Fruit fly (Drosophila melanogaster) whole organism, prepupa: ENCODE measurements around the gene Pex10.

ENCODE experiments used
- CG10631 ChIP-seq: fragments of 200-800 bp; sonication (Bioruptor generic); optimal IDR thresholded peaks from 2 replicates; lab custom pipeline; 2016; ENCODE audit warnings: missing biosample characterization, missing genetic modification characterization
- CG11294 ChIP-seq: fragments of 200-800 bp; sonication (Bioruptor generic); IDR thresholded peaks from 2 replicates; pipeline ENCODE4 v1.3.6; 2022; ENCODE audit warnings: missing biosample characterization, missing genetic modification characterization
- CG15336 ChIP-seq: fragments of 200-800 bp; sonication (Bioruptor generic); IDR thresholded peaks from 2 replicates; pipeline ENCODE4 v1.3.6; 2022; ENCODE audit warnings: missing biosample characterization, missing genetic modification characterization
- CG31627 ChIP-seq: fragments of 200-800 bp; sonication (Bioruptor generic); optimal IDR thresholded peaks from 3 replicates; lab custom pipeline; 2016; ENCODE audit warnings: missing biosample characterization, missing genetic modification characterization
- CG32006 ChIP-seq: fragments of 200-800 bp; sonication (Bioruptor generic); optimal IDR thresholded peaks from 3 replicates; lab custom pipeline; 2017; ENCODE audit warnings: missing biosample characterization, mild to moderate bottlenecking, missing genetic modification characterization
- CG4318 ChIP-seq: fragments of 200-800 bp; sonication (Bioruptor generic); optimal IDR thresholded peaks from 3 replicates; lab custom pipeline; 2017; ENCODE audit warnings: missing biosample characterization, mild to moderate bottlenecking, missing genetic modification characterization
- CG6163 ChIP-seq: fragments of 200-800 bp; sonication (Bioruptor generic); IDR thresholded peaks from 3 replicates; pipeline ENCODE4 v1.3.6; 2022; ENCODE audit warnings: missing biosample characterization, missing genetic modification characterization
- CG6854 ChIP-seq: fragments of 200-800 bp; sonication (Bioruptor generic); optimal IDR thresholded peaks from 2 replicates; lab custom pipeline; 2017; ENCODE audit warnings: missing biosample characterization, mild to moderate bottlenecking, missing genetic modification characterization
- CG7368 ChIP-seq: fragments of 200-800 bp; sonication (Bioruptor generic); optimal IDR thresholded peaks from 3 replicates; lab custom pipeline; 2016; ENCODE audit warnings: missing biosample characterization, missing genetic modification characterization
- CG8632 ChIP-seq: fragments of 200-800 bp; sonication (Bioruptor generic); optimal IDR thresholded peaks from 3 replicates; lab custom pipeline; 2016; ENCODE audit warnings: missing biosample characterization, missing genetic modification characterization
- Eip78C ChIP-seq: fragments of 200-800 bp; sonication (Bioruptor generic); peaks from one replicate; lab custom pipeline; 2016; ENCODE audit warnings: missing biosample characterization, missing genetic modification characterization
- Eip93F ChIP-seq: fragments of 200-800 bp; sonication (Bioruptor generic); optimal IDR thresholded peaks from 2 replicates; lab custom pipeline; 2016; ENCODE audit warnings: missing biosample characterization, mild to moderate bottlenecking, missing genetic modification characterization
- Gug ChIP-seq: fragments of 200-800 bp; sonication (Bioruptor generic); IDR thresholded peaks from 2 replicates; pipeline ENCODE4 v1.3.6; 2022; ENCODE audit warnings: missing biosample characterization, missing genetic modification characterization
- Sox102F ChIP-seq: fragments of 200-800 bp; sonication (Bioruptor generic); optimal IDR thresholded peaks from 2 replicates; lab custom pipeline; 2016; ENCODE audit warnings: missing biosample characterization, mild to moderate bottlenecking, missing genetic modification characterization
- dac ChIP-seq: fragments of 200-800 bp; sonication (Bioruptor generic); optimal IDR thresholded peaks from 2 replicates; lab custom pipeline; 2017; ENCODE audit warnings: missing biosample characterization, mild to moderate bottlenecking, missing genetic modification characterization
- eg ChIP-seq: fragments of 200-800 bp; sonication (Bioruptor generic); IDR thresholded peaks from 3 replicates; pipeline ENCODE4 v1.3.6; 2022; ENCODE audit warnings: missing biosample characterization, missing genetic modification characterization
- esn ChIP-seq: fragments of 200-800 bp; sonication (Bioruptor generic); optimal IDR thresholded peaks from 2 replicates; lab custom pipeline; 2016; ENCODE audit warnings: missing biosample characterization, mild to moderate bottlenecking, missing genetic modification characterization, moderate library complexity
- fd85E ChIP-seq: fragments of 200-800 bp; sonication (Bioruptor generic); optimal IDR thresholded peaks from 3 replicates; lab custom pipeline; 2016; ENCODE audit warnings: missing biosample characterization, missing genetic modification characterization
- fkh ChIP-seq: fragments of 200-800 bp; sonication (Bioruptor generic); optimal IDR thresholded peaks from 3 replicates; lab custom pipeline; 2017; ENCODE audit warnings: missing biosample characterization, mild to moderate bottlenecking, missing genetic modification characterization, moderate library complexity
- ss ChIP-seq, 2 experiments: fragments of 200-800 bp; sonication (Bioruptor generic); optimal IDR thresholded peaks; 2 replicates in 1 of 2; 3 replicates in 1 of 2; lab custom pipeline; 2017 to 2018; ENCODE audit warnings: mild to moderate bottlenecking in 2 of 2, missing biosample characterization in 2 of 2, missing genetic modification characterization in 2 of 2, moderate library complexity in 1 of 2
- svp ChIP-seq: fragments of 200-800 bp; sonication (Bioruptor generic); peaks from one replicate; lab custom pipeline; 2016; ENCODE audit warnings: missing biosample characterization, missing genetic modification characterization
- topi ChIP-seq: fragments of 200-800 bp; sonication (Bioruptor generic); optimal IDR thresholded peaks from 3 replicates; lab custom pipeline; 2016; ENCODE audit warnings: missing biosample characterization, missing genetic modification characterization

The Pex10 gene

dm6 chr3L:1592822-1593452 lies 34.9 kb downstream of the Pex10 start (continued):
- TF ChIP-seq CG6854 (GFP tag; lab: Kevin White, UChicago) (peak; percentile 26), CG15336 (GFP tag; lab: Robert Waterston, UW) (0 out of 2 replicates have a peak, but pooled peaks have one; percentile 21)

dm6 chr3L:1602064-1602832 lies 44.2 kb downstream of the Pex10 start, which contains the start of gene CG12104:
TSS of gene CG12104 (minus strand) at chr3L:1602674.
- TF ChIP-seq Eip78C (GFP tag; lab: Kevin White, UChicago) (peak; percentile 64), svp (GFP tag; lab: Kevin White, UChicago) (peak; percentile 99), topi (GFP tag; lab: Kevin White, UChicago) (no peak), CG8632 (GFP tag; lab: Kevin White, UChicago) (no peak), Eip93F (no peak), Sox102F (GFP tag; lab: Kevin White, UChicago) (no peak), eg (GFP tag; lab: Robert Waterston, UW) (0 out of 3 replicates have a peak, but pooled peaks have one; percentile 30), fkh (peak; percentile 77), ss (GFP tag; optimal IDR thresholded peaks at IDR 0.05; lab: Kevin White, UChicago) (peak in 1 of 2 experiments; percentile 2), fd85E (GFP tag; lab: Kevin White, UChicago) (no peak), Gug (GFP tag; lab: Robert Waterston, UW) (no peak), CG4318 (GFP tag; lab: Kevin White, UChicago) (no peak), CG6163 (GFP tag; lab: Robert Waterston, UW) (0 out of 3 replicates have a peak, but pooled peaks have one; percentile 24), CG32006 (GFP tag; lab: Kevin White, UChicago) (no peak), esn (GFP tag; lab: Kevin White, UChicago) (no peak)
- TF ChIP-seq, all 60 proteins: peak for 6

- TF ChIP-seq CG7368 (GFP tag; lab: Kevin White, UChicago) (no peak), CG11294 (GFP tag; lab: Robert Waterston, UW) (no peak), dac (GFP tag; lab: Kevin White, UChicago) (no peak), CG10631 (no peak), CG31627 (GFP tag; lab: Kevin White, UChicago) (no peak)
Measured at dm6 chr3L:1602833-1603128, 44.8 kb downstream of the Pex10 start, which contains the start of the genes CG18170 and CG33791. TSS of gene CG18170 (plus strand) at chr3L:1602954. TSS of gene CG33791 (plus strand) at chr3L:1602954.
